Fruit fly (Drosophila melanogaster) S2 (cell line): Measurements from ENCODE around the gene Ahcy.

ENCODE experiments used
- CG8478 ChIP-seq: fragments of >200 bp; optimal IDR thresholded peaks from 2 replicates; lab custom pipeline; 2018
- CTCF ChIP-seq, 2 experiments: fragments of >200 bp; optimal IDR thresholded peaks; 2 replicates each; lab custom pipeline; 2018

DNA sequence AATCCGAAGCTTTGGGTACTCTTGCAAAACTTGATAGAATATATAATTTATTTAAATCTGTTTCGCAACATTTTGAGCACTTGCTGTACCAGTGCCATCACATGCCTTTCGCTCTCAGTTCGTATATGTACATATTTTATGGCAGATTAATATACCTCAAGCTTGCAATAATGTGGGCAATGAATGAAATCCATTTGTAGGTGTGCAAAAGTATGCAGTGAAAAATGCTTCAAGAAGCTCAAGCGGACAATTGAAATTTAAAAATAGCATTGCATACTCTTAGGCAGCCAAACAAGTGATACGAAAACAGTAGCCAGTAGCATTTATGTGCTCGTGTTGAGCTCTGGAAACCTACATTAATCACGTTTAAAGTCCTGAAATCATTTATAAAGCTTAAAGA, 48.2 kb upstream of the Ahcy start:
- TF ChIP-seq CG8478, result no peak
- no peak for TF ChIP-seq CTCF (optimal IDR thresholded peaks at IDR 0.05; lab: Kevin White, UChicago)
